Fruit fly (Drosophila melanogaster): ENCODE results near the gene eIF2gamma.

dm6 chr3R:15309924-15310323 is 46.7 kb upstream of the eIF2gamma start, which contains the start of gene Tm2:
- TF ChIP-seq CTCF (optimal IDR thresholded peaks at IDR 0.05) (no peak), CG8478 (optimal IDR thresholded peaks at IDR 0.05) (no peak)

Measured in S2 (cell line).